Fruit fly (Drosophila melanogaster) whole organism, wandering third instar larva: ENCODE data around the gene CG46244.

Experiments
- Abd-B ChIP-seq: fragments of >200 bp; optimal IDR thresholded peaks from 2 replicates; lab custom pipeline; 2017; ENCODE audit warnings: missing biosample characterization, missing genetic modification characterization
- CG32264 ChIP-seq: fragments of 200-800 bp; sonication (Bioruptor generic); optimal IDR thresholded peaks from 2 replicates; lab custom pipeline; 2016; ENCODE audit warnings: missing biosample characterization, missing genetic modification characterization
- CG9705 ChIP-seq: fragments of 200-800 bp; sonication (Bioruptor generic); optimal IDR thresholded peaks from 2 replicates; lab custom pipeline; 2018; ENCODE audit warnings: missing biosample characterization, mild to moderate bottlenecking, missing genetic modification characterization
- CrebA ChIP-seq: fragments of 200-800 bp; sonication (Bioruptor generic); optimal IDR thresholded peaks from 2 replicates; lab custom pipeline; 2016; ENCODE audit warnings: missing biosample characterization, mild to moderate bottlenecking, missing genetic modification characterization, borderline replicate concordance
- Dfd ChIP-seq: fragments of >200 bp; optimal IDR thresholded peaks from 2 replicates; lab custom pipeline; 2017; ENCODE audit warnings: missing biosample characterization, missing genetic modification characterization
- Dif ChIP-seq: fragments of 200-275, 200-300 bp; sonication (Bioruptor generic); optimal IDR thresholded peaks from 2 replicates; lab custom pipeline; 2018; ENCODE audit warnings: missing biosample characterization, missing genetic modification characterization; ENCODE audit not compliant: partially characterized antibody
- GATAd ChIP-seq: sonication (Bioruptor generic); optimal IDR thresholded peaks from 2 replicates; lab custom pipeline; 2016; ENCODE audit warnings: missing biosample characterization, missing genetic modification characterization
- HLH106 ChIP-seq: fragments of 200-800 bp; optimal IDR thresholded peaks from 3 replicates; lab custom pipeline; 2019; ENCODE audit warnings: missing biosample characterization, mild to moderate bottlenecking, missing genetic modification characterization, moderate library complexity
- Hnf4 ChIP-seq: fragments of 200-800 bp; sonication (Bioruptor generic); optimal IDR thresholded peaks from 2 replicates; lab custom pipeline; 2016; ENCODE audit warnings: missing biosample characterization, mild to moderate bottlenecking, missing genetic modification characterization
- Hr78 ChIP-seq: fragments of >200 bp; optimal IDR thresholded peaks from 2 replicates; lab custom pipeline; 2017; ENCODE audit warnings: missing biosample characterization, missing genetic modification characterization
- Hr83 ChIP-seq: fragments of 200-300 bp; sonication (Bioruptor generic); optimal IDR thresholded peaks from 2 replicates; lab custom pipeline; 2016; ENCODE audit warnings: missing biosample characterization, mild to moderate bottlenecking, missing genetic modification characterization, moderate library complexity; ENCODE audit not compliant: poor library complexity, severe bottlenecking
- Jra ChIP-seq: sonication (Bioruptor generic); optimal IDR thresholded peaks from 2 replicates; lab custom pipeline; 2016; ENCODE audit warnings: missing biosample characterization, missing genetic modification characterization
- Mio ChIP-seq: sonication (Bioruptor generic); optimal IDR thresholded peaks from 2 replicates; lab custom pipeline; 2016; ENCODE audit warnings: missing biosample characterization, missing genetic modification characterization
- Myc ChIP-seq: fragments of >200 bp; optimal IDR thresholded peaks from 2 replicates; lab custom pipeline; 2017
- N ChIP-seq: fragments of >200 bp; optimal IDR thresholded peaks from 2 replicates; lab custom pipeline; 2018; ENCODE audit warnings: missing biosample characterization, missing external identifiers, missing genetic modification characterization
- OdsH ChIP-seq: fragments of 200-800 bp; sonication (Bioruptor generic); optimal IDR thresholded peaks from 2 replicates; lab custom pipeline; 2016; ENCODE audit warnings: missing biosample characterization, mild to moderate bottlenecking, missing genetic modification characterization
- Rel ChIP-seq, 2 experiments: fragments of 200-800 bp; sonication (Bioruptor generic) in 1 of 2; optimal IDR thresholded peaks; 2 replicates in 1 of 2; 3 replicates in 1 of 2; lab custom pipeline; 2016 to 2019; ENCODE audit warnings: mild to moderate bottlenecking in 2 of 2, missing biosample characterization in 2 of 2, missing genetic modification characterization in 2 of 2, moderate library complexity in 1 of 2
- Sp1 ChIP-seq: fragments of 200-800 bp; sonication (Bioruptor generic); optimal IDR thresholded peaks from 3 replicates; lab custom pipeline; 2019; ENCODE audit warnings: missing biosample characterization, mild to moderate bottlenecking, missing genetic modification characterization, moderate library complexity
- Vsx2 ChIP-seq: fragments of 200-300, 225-300 bp; sonication (Bioruptor generic); optimal IDR thresholded peaks from 2 replicates; lab custom pipeline; 2018; ENCODE audit warnings: missing biosample characterization, missing genetic modification characterization; ENCODE audit not compliant: partially characterized antibody
- br ChIP-seq: fragments of 200-800 bp; sonication (Bioruptor generic); optimal IDR thresholded peaks from 2 replicates; lab custom pipeline; 2016; ENCODE audit warnings: missing biosample characterization, missing genetic modification characterization
- brk ChIP-seq: fragments of 200-800 bp; sonication (Bioruptor generic); optimal IDR thresholded peaks from 2 replicates; lab custom pipeline; 2016; ENCODE audit warnings: missing biosample characterization, mild to moderate bottlenecking, missing genetic modification characterization
- dl ChIP-seq, 2 experiments: fragments of 175-275, 200-275 bp in 1 of 2; fragments of 200-275 bp in 1 of 2; sonication (Bioruptor generic); optimal IDR thresholded peaks; lab custom pipeline; 2018; ENCODE audit warnings: mild to moderate bottlenecking in 2 of 2, missing biosample characterization in 2 of 2, missing genetic modification characterization in 2 of 2, moderate library complexity in 2 of 2; ENCODE audit not compliant: partially characterized antibody in 2 of 2, insufficient read depth in 1 of 2
- dmrt93B ChIP-seq: fragments of 200-800 bp; sonication (Bioruptor generic); optimal IDR thresholded peaks from 2 replicates; lab custom pipeline; 2018; ENCODE audit warnings: missing biosample characterization, mild to moderate bottlenecking, missing genetic modification characterization
- dsf ChIP-seq: sonication (Bioruptor generic); optimal IDR thresholded peaks from 2 replicates; lab custom pipeline; 2016; ENCODE audit warnings: missing biosample characterization, missing genetic modification characterization, borderline replicate concordance
- ey ChIP-seq: fragments of 200-800 bp; sonication (Bioruptor generic); optimal IDR thresholded peaks from 2 replicates; lab custom pipeline; 2016; ENCODE audit warnings: missing biosample characterization, missing genetic modification characterization
- foxo ChIP-seq, 2 experiments: fragments of 200-800 bp; sonication (Bioruptor generic); optimal IDR thresholded peaks; 2 replicates in 1 of 2; 3 replicates in 1 of 2; lab custom pipeline; 2016 to 2017; ENCODE audit warnings: missing biosample characterization in 2 of 2, missing genetic modification characterization in 2 of 2
- fru ChIP-seq: fragments of 200-800 bp; sonication (Bioruptor generic); optimal IDR thresholded peaks from 3 replicates; lab custom pipeline; 2016; ENCODE audit warnings: missing biosample characterization, mild to moderate bottlenecking, missing genetic modification characterization
- h ChIP-seq: fragments of 200-800 bp; sonication (Bioruptor generic); optimal IDR thresholded peaks from 3 replicates; lab custom pipeline; 2016; ENCODE audit warnings: missing biosample characterization, mild to moderate bottlenecking, missing genetic modification characterization
- jim ChIP-seq: fragments of 175-275, 200-325 bp; sonication (Bioruptor generic); optimal IDR thresholded peaks from 2 replicates; lab custom pipeline; 2016; ENCODE audit warnings: missing biosample characterization, mild to moderate bottlenecking, missing genetic modification characterization
- lola ChIP-seq: fragments of >200 bp; optimal IDR thresholded peaks from 2 replicates; lab custom pipeline; 2017; ENCODE audit warnings: missing biosample characterization, missing genetic modification characterization
- pan ChIP-seq: fragments of >200 bp; optimal IDR thresholded peaks from 2 replicates; lab custom pipeline; 2017
- psq ChIP-seq: fragments of 200-800 bp; sonication (Bioruptor generic); optimal IDR thresholded peaks from 3 replicates; lab custom pipeline; 2017; ENCODE audit warnings: missing biosample characterization, mild to moderate bottlenecking, missing genetic modification characterization, moderate library complexity
- rgr ChIP-seq: fragments of 200-800 bp; sonication (Bioruptor generic); optimal IDR thresholded peaks from 3 replicates; lab custom pipeline; 2016; ENCODE audit warnings: missing biosample characterization, mild to moderate bottlenecking, missing genetic modification characterization
- sage ChIP-seq: fragments of 200-800 bp; sonication (Bioruptor generic); optimal IDR thresholded peaks from 2 replicates; lab custom pipeline; 2016; ENCODE audit warnings: missing biosample characterization, mild to moderate bottlenecking, missing genetic modification characterization
- sv ChIP-seq: fragments of 200-800 bp; sonication (Bioruptor generic); optimal IDR thresholded peaks from 3 replicates; lab custom pipeline; 2016; ENCODE audit warnings: missing biosample characterization, missing genetic modification characterization
- tai ChIP-seq: sonication (Bioruptor generic); optimal IDR thresholded peaks from 2 replicates; lab custom pipeline; 2016; ENCODE audit warnings: missing biosample characterization, missing genetic modification characterization
- usp ChIP-seq: fragments of >200 bp; optimal IDR thresholded peaks from 2 replicates; lab custom pipeline; 2017; ENCODE audit warnings: missing biosample characterization, missing genetic modification characterization
- woc ChIP-seq: sonication (Bioruptor generic); optimal IDR thresholded peaks from 2 replicates; lab custom pipeline; 2016; ENCODE audit warnings: missing biosample characterization, mild to moderate bottlenecking, missing genetic modification characterization

CG46244 gene

dm6 chr2L:19570806-19571254 lies 35.5 kb upstream of the CG46244 start (continued):
- TF ChIP-seq HLH106 (tag; lab: Kevin White, UChicago) (peak; percentile 37), Dif (GFP tag; lab: Kevin White, UChicago) (no peak), Vsx2 (GFP tag; lab: Kevin White, UChicago) (no peak), br (GFP tag; lab: Kevin White, UChicago) (peak; percentile 46), CG32264 (GFP tag; lab: Kevin White, UChicago) (no peak), Hr78 (GFP tag; lab: Kevin White, UChicago) (no peak), pan (lab: Kevin White, UChicago) (no peak), Hnf4 (peak; percentile 1)

- no peak for TF ChIP-seq CG9705 (GFP tag; lab: Kevin White, UChicago)
- TF ChIP-seq sage: no peak
- TF ChIP-seq woc (GFP tag; lab: Kevin White, UChicago): no peak
- no peak for TF ChIP-seq GATAd
- no peak for TF ChIP-seq HLH106 (tag; lab: Kevin White, UChicago)
- no peak for TF ChIP-seq Abd-B (GFP tag; lab: Kevin White, UChicago)
- TF ChIP-seq Mio (GFP tag; lab: Kevin White, UChicago): no peak
- TF ChIP-seq Myc (lab: Kevin White, UChicago): no peak
- peak; percentile 46 for TF ChIP-seq tai (GFP tag; lab: Kevin White, UChicago)
- TF ChIP-seq h: peak; percentile 5
- no peak for TF ChIP-seq br (GFP tag; lab: Kevin White, UChicago)
- TF ChIP-seq brk (GFP tag; lab: Kevin White, UChicago): peak; percentile 86
- no peak for TF ChIP-seq Jra
- no peak for TF ChIP-seq rgr (GFP tag; lab: Kevin White, UChicago)
- TF ChIP-seq Hnf4: no peak
- TF ChIP-seq Dfd: no peak
- TF ChIP-seq dl (GFP tag; optimal IDR thresholded peaks at IDR 0.05; lab: Kevin White, UChicago; ENCODE audit: insufficient read depth in 1 of 2, partially characterized antibody in 2 of 2): peak; percentile 70 to 77
- no peak for TF ChIP-seq jim (GFP tag; lab: Kevin White, UChicago)
- no peak for TF ChIP-seq lola
- TF ChIP-seq sv (GFP tag; lab: Kevin White, UChicago): no peak
- peak; percentile 70 for TF ChIP-seq Hr83 (GFP tag; lab: Kevin White, UChicago)
- TF ChIP-seq Dif (GFP tag; lab: Kevin White, UChicago): peak; percentile 84
- TF ChIP-seq Rel (GFP tag; optimal IDR thresholded peaks at IDR 0.05; lab: Kevin White, UChicago): no peak
- TF ChIP-seq Rel (tag; optimal IDR thresholded peaks at IDR 0.05; lab: Kevin White, UChicago): no peak
- TF ChIP-seq dsf: no peak
- peak; percentile 91 for TF ChIP-seq psq (GFP tag; lab: Kevin White, UChicago)
- peak; percentile 94 for TF ChIP-seq N (GFP tag; lab: Kevin White, UChicago)
- TF ChIP-seq CG32264 (GFP tag; lab: Kevin White, UChicago): no peak
- no peak for TF ChIP-seq Sp1 (GFP tag; lab: Kevin White, UChicago)
- TF ChIP-seq foxo (GFP tag; optimal IDR thresholded peaks at IDR 0.05; lab: Kevin White, UChicago): no peak
- peak; percentile 22 for TF ChIP-seq fru
- no peak for TF ChIP-seq Hr78 (GFP tag; lab: Kevin White, UChicago)
- TF ChIP-seq OdsH (GFP tag; lab: Kevin White, UChicago): no peak
- TF ChIP-seq dmrt93B (GFP tag; lab: Kevin White, UChicago): no peak
- no peak for TF ChIP-seq CrebA (GFP tag; lab: Kevin White, UChicago)
- no peak for TF ChIP-seq ey (GFP tag; lab: Kevin White, UChicago)
- TF ChIP-seq Vsx2 (GFP tag; lab: Kevin White, UChicago): peak; percentile 22
- TF ChIP-seq usp: no peak
- no peak for TF ChIP-seq pan (lab: Kevin White, UChicago)
Measured at dm6 chr2L:19571574-19572495, 34.5 kb upstream of the CG46244 start.
